Fruit fly (Drosophila melanogaster) whole organism, embryonic: ENCODE measurements around the gene CG4291.
A peak's percentile ranks its signal among the peaks of the same experiment; 100 is the strongest.

ENCODE experiments used
- BEAF-32 ChIP-seq: fragments of 200-800 bp; sonication (Bioruptor generic); optimal IDR thresholded peaks from 3 replicates; lab custom pipeline; 2017; ENCODE audit warnings: missing biosample characterization, missing genetic modification characterization, mild to moderate bottlenecking, moderate library complexity, missing genetic modification reagents
- Bgb ChIP-seq: fragments of 200-800 bp; sonication (Bioruptor generic); IDR thresholded peaks from 2 replicates; pipeline ENCODE4 v1.3.6; 2022; ENCODE audit warnings: missing biosample characterization, missing genetic modification characterization; ENCODE audit not compliant: partially characterized antibody
- C15 ChIP-seq: fragments of 200-800 bp; sonication (Bioruptor generic); IDR thresholded peaks from 3 replicates; pipeline ENCODE4 v1.3.6; 2022; ENCODE audit warnings: missing biosample characterization, missing genetic modification characterization
- CG10274 ChIP-seq: fragments of 200-800 bp; sonication (Bioruptor generic); optimal IDR thresholded peaks from 3 replicates; lab custom pipeline; 2017; ENCODE audit warnings: missing biosample characterization, mild to moderate bottlenecking, missing genetic modification characterization
- CG10462 ChIP-seq: fragments of 200-800 bp; sonication (Bioruptor generic); optimal IDR thresholded peaks from 2 replicates; lab custom pipeline; 2016; ENCODE audit warnings: missing biosample characterization, missing genetic modification characterization
- CG10654 ChIP-seq: fragments of 200-800 bp; sonication (Bioruptor generic); optimal IDR thresholded peaks from 2 replicates; lab custom pipeline; 2016; ENCODE audit warnings: missing biosample characterization, missing genetic modification characterization
- CG11085 ChIP-seq: fragments of 200-800 bp; sonication (Bioruptor generic); IDR thresholded peaks from 2 replicates; pipeline ENCODE4 v1.3.6; 2022; ENCODE audit warnings: missing biosample characterization, missing genetic modification characterization
- CG11560 ChIP-seq: fragments of 200-800 bp; sonication (Bioruptor generic); IDR thresholded peaks from 3 replicates; pipeline ENCODE4 v1.3.6; 2022; ENCODE audit warnings: missing biosample characterization, missing genetic modification characterization
- CG11696 ChIP-seq: fragments of 200-800 bp; sonication (Bioruptor generic); IDR thresholded peaks from 2 replicates; pipeline ENCODE4 v1.3.6; 2022; ENCODE audit warnings: missing biosample characterization, missing genetic modification characterization
- CG15696 ChIP-seq: fragments of 200-800 bp; sonication (Bioruptor generic); optimal IDR thresholded peaks from 2 replicates; lab custom pipeline; 2019; ENCODE audit warnings: missing biosample characterization, mild to moderate bottlenecking, missing genetic modification characterization, moderate library complexity
- CG17912 ChIP-seq: fragments of 200-800 bp; sonication (Bioruptor generic); optimal IDR thresholded peaks from 2 replicates; lab custom pipeline; 2018; ENCODE audit warnings: missing biosample characterization, mild to moderate bottlenecking, missing genetic modification characterization
- CG3065 ChIP-seq: fragments of 200-800 bp; sonication (Bioruptor generic); optimal IDR thresholded peaks from 2 replicates; lab custom pipeline; 2016; ENCODE audit warnings: missing biosample characterization, missing genetic modification characterization
- CG33557 ChIP-seq: fragments of 200-800 bp; sonication (Bioruptor generic); optimal IDR thresholded peaks from 2 replicates; lab custom pipeline; 2019; ENCODE audit warnings: missing biosample characterization, mild to moderate bottlenecking, missing genetic modification characterization, moderate library complexity
- CG6175 ChIP-seq: fragments of 200-800 bp; sonication (Bioruptor generic); IDR thresholded peaks from 3 replicates; pipeline ENCODE4 v1.3.6; 2022; ENCODE audit warnings: missing biosample characterization, missing genetic modification characterization
- CG7271 ChIP-seq: fragments of 200-800 bp; sonication (Bioruptor generic); optimal IDR thresholded peaks from 2 replicates; lab custom pipeline; 2018; ENCODE audit warnings: missing biosample characterization, mild to moderate bottlenecking, missing genetic modification characterization, moderate library complexity
- CG7786 ChIP-seq: fragments of 200-800 bp; sonication (Bioruptor generic); optimal IDR thresholded peaks from 2 replicates; lab custom pipeline; 2016; ENCODE audit warnings: missing biosample characterization, missing genetic modification characterization
- CG9609 ChIP-seq: fragments of 200-800 bp; sonication (Bioruptor generic); optimal IDR thresholded peaks from 3 replicates; lab custom pipeline; 2016; ENCODE audit warnings: missing biosample characterization, missing genetic modification characterization
- Dip2 ChIP-seq: fragments of 200-800 bp; sonication (Bioruptor generic); IDR thresholded peaks from 2 replicates; pipeline ENCODE4 v1.3.6; 2022; ENCODE audit warnings: missing biosample characterization, missing genetic modification characterization
- E2f1 ChIP-seq: fragments of 200-800 bp; sonication (Bioruptor generic); IDR thresholded peaks from 2 replicates; pipeline ENCODE4 v1.3.6; 2022; ENCODE audit warnings: missing biosample characterization, missing genetic modification characterization
- Ets97D ChIP-seq: fragments of 200-800 bp; sonication (Bioruptor generic); optimal IDR thresholded peaks from 3 replicates; lab custom pipeline; 2016; ENCODE audit warnings: missing biosample characterization, missing genetic modification characterization
- H15 ChIP-seq: fragments of 200-800 bp; sonication (Bioruptor generic); IDR thresholded peaks from 3 replicates; pipeline ENCODE4 v1.3.6; 2022; ENCODE audit warnings: missing biosample characterization, missing genetic modification characterization
- Hr78 ChIP-seq, 2 experiments: fragments of 200-800 bp in 1 of 2; fragments of >200 bp in 1 of 2; sonication (Bioruptor generic) in 1 of 2; optimal IDR thresholded peaks; 2 replicates each; lab custom pipeline; 2017 to 2019; ENCODE audit warnings: missing biosample characterization in 2 of 2, missing genetic modification characterization in 2 of 2, mild to moderate bottlenecking in 1 of 2, moderate library complexity in 1 of 2
- Ptx1 ChIP-seq: fragments of 200-800 bp; sonication (Bioruptor generic); IDR thresholded peaks from 2 replicates; pipeline ENCODE4 v1.3.6; 2022; ENCODE audit warnings: missing biosample characterization, missing genetic modification characterization
- Stat92E ChIP-seq, 3 experiments: fragments of >200 bp in 2 of 3; fragments of 200-800 bp in 1 of 3; sonication (Bioruptor generic) in 1 of 3; optimal IDR thresholded peaks; 2 replicates each; lab custom pipeline; 2017 to 2019; ENCODE audit warnings: missing biosample characterization in 3 of 3, missing genetic modification characterization in 3 of 3, mild to moderate bottlenecking in 1 of 3, moderate library complexity in 1 of 3
- Xrp1 ChIP-seq: fragments of 200-800 bp; sonication (Bioruptor generic); IDR thresholded peaks from 2 replicates; pipeline ENCODE4 v1.3.6; 2022; ENCODE audit warnings: missing biosample characterization, missing genetic modification characterization
- amos ChIP-seq: fragments of 200-800 bp; sonication (Bioruptor generic); IDR thresholded peaks from 2 replicates; pipeline ENCODE4 v1.3.6; 2022; ENCODE audit warnings: missing biosample characterization, missing genetic modification characterization; ENCODE audit not compliant: partially characterized antibody
- aop ChIP-seq: fragments of 200-800 bp; sonication (Bioruptor generic); IDR thresholded peaks from 2 replicates; pipeline ENCODE4 v1.3.6; 2022; ENCODE audit warnings: missing biosample characterization, missing genetic modification characterization
- bcd ChIP-seq: fragments of 200-800 bp; sonication (Bioruptor generic); optimal IDR thresholded peaks from 2 replicates; lab custom pipeline; 2017; ENCODE audit warnings: missing biosample characterization, mild to moderate bottlenecking, missing genetic modification characterization
- cad ChIP-seq: fragments of >200 bp; optimal IDR thresholded peaks from 2 replicates; lab custom pipeline; 2017; ENCODE audit warnings: missing biosample characterization, missing genetic modification characterization
- chinmo ChIP-seq: fragments of 200-800 bp; sonication (Bioruptor generic); IDR thresholded peaks from 4 replicates; pipeline ENCODE4 v1.3.6; 2022; ENCODE audit warnings: missing biosample characterization, missing genetic modification characterization; ENCODE audit not compliant: partially characterized antibody
- danr ChIP-seq: fragments of 200-800 bp; sonication (Bioruptor generic); IDR thresholded peaks from 2 replicates; pipeline ENCODE4 v1.3.6; 2022; ENCODE audit warnings: missing biosample characterization, missing genetic modification characterization
- dmrt99B ChIP-seq: fragments of 200-800 bp; sonication (Bioruptor generic); optimal IDR thresholded peaks from 2 replicates; lab custom pipeline; 2018; ENCODE audit warnings: missing biosample characterization, mild to moderate bottlenecking, missing genetic modification characterization, moderate library complexity
- en ChIP-seq: fragments of 200-800 bp; sonication (Bioruptor generic); optimal IDR thresholded peaks from 2 replicates; lab custom pipeline; 2016; ENCODE audit warnings: missing biosample characterization, missing genetic modification characterization
- gce ChIP-seq: fragments of 200-800 bp; sonication (Bioruptor generic); IDR thresholded peaks from 3 replicates; pipeline ENCODE4 v1.3.6; 2022; ENCODE audit warnings: missing biosample characterization, missing genetic modification characterization
- gt ChIP-seq: fragments of 200-800 bp; sonication (Bioruptor generic); IDR thresholded peaks from 2 replicates; pipeline ENCODE4 v1.3.6; 2022; ENCODE audit warnings: missing biosample characterization, missing genetic modification characterization
- klu ChIP-seq: fragments of 200-800 bp; sonication (Bioruptor generic); IDR thresholded peaks from 2 replicates; pipeline ENCODE4 v1.3.6; 2022; ENCODE audit warnings: missing biosample characterization, missing genetic modification characterization
- knrl ChIP-seq: fragments of 200-800 bp; sonication (Bioruptor generic); IDR thresholded peaks from 3 replicates; pipeline ENCODE4 v1.3.6; 2022; ENCODE audit warnings: missing biosample characterization, missing genetic modification characterization; ENCODE audit not compliant: partially characterized antibody
- org-1 ChIP-seq: fragments of 200-800 bp; sonication (Bioruptor generic); optimal IDR thresholded peaks from 2 replicates; lab custom pipeline; 2017; ENCODE audit warnings: missing biosample characterization, missing genetic modification characterization
- pnt ChIP-seq: fragments of 200-800 bp; sonication (Bioruptor generic); optimal IDR thresholded peaks from 3 replicates; lab custom pipeline; 2016; ENCODE audit warnings: missing biosample characterization, missing genetic modification characterization
- schlank ChIP-seq: fragments of 200-800 bp; sonication (Bioruptor generic); optimal IDR thresholded peaks from 2 replicates; lab custom pipeline; 2018; ENCODE audit warnings: missing biosample characterization, mild to moderate bottlenecking, missing genetic modification characterization
- sens ChIP-seq: fragments of 200-800 bp; sonication (Bioruptor generic); peaks from one replicate; lab custom pipeline; 2016; ENCODE audit warnings: missing biosample characterization, missing genetic modification characterization
- sens-2 ChIP-seq: fragments of 200-800 bp; sonication (Bioruptor generic); IDR thresholded peaks from 2 replicates; pipeline ENCODE4 v1.3.6; 2022; ENCODE audit warnings: missing biosample characterization, missing genetic modification characterization
- slou ChIP-seq: fragments of 200-800 bp; sonication (Bioruptor generic); optimal IDR thresholded peaks from 3 replicates; lab custom pipeline; 2016; ENCODE audit warnings: missing biosample characterization, missing genetic modification characterization
- sna ChIP-seq: fragments of 200-800 bp; sonication (Bioruptor generic); IDR thresholded peaks from 2 replicates; pipeline ENCODE4 v1.3.6; 2022; ENCODE audit warnings: missing biosample characterization, missing genetic modification characterization; ENCODE audit not compliant: partially characterized antibody
- so ChIP-seq: fragments of 200-800 bp; sonication (Bioruptor generic); IDR thresholded peaks from 3 replicates; pipeline ENCODE4 v1.3.6; 2022; ENCODE audit warnings: missing biosample characterization, missing genetic modification characterization
- tap ChIP-seq: fragments of 200-800 bp; optimal IDR thresholded peaks from 3 replicates; lab custom pipeline; 2019; ENCODE audit warnings: missing biosample characterization, mild to moderate bottlenecking, missing genetic modification characterization, moderate library complexity
- unpg ChIP-seq: fragments of 200-800 bp; sonication (Bioruptor generic); optimal IDR thresholded peaks from 3 replicates; lab custom pipeline; 2018; ENCODE audit warnings: missing biosample characterization, mild to moderate bottlenecking, missing genetic modification characterization, moderate library complexity
- zen ChIP-seq: fragments of 200-800 bp; sonication (Bioruptor generic); optimal IDR thresholded peaks from 3 replicates; lab custom pipeline; 2018; ENCODE audit warnings: missing biosample characterization, mild to moderate bottlenecking, missing genetic modification characterization, moderate library complexity

The CG4291 gene

DNA sequence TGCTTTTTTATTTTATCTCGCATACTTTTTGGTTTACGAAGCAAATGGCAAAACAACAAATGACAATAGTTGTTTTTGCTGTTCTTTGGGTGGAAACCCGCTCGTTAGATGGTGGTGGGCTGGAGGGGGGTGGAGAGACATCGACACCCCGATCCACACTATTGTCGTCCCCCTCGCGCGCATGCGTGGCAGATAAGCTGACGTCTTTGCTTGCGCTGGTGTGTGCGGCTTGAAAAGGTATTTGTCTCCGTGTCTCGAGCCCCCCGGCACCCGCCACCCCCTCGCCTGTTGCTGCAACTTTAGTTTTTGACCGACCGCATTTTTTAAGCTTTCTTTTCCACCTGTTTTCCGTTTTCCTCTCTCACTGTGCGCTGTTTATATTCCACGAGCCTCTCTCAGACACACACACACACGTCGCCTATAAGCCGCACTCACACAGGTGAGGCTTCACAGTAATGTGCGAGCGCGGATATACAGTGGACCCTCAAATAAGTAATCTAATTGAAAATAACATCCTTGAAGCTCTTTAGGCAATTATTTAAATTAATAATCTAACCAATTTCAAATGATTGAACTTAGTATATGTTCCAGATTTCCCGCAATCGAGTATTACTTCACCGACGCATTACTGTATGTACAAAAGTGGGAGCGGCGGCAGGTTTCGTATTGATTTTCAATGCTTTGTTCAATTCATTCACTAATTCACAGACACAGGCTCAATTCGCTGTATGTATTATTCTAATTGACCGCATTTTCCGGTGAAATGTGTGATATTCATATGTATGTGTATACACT, 14.6 kb upstream of the CG4291 start (continued):
- TF ChIP-seq chinmo (GFP tag; lab: Robert Waterston, UW) (peak; percentile 92; the same call in 2 of the 4 replicates), CG6175 (peak; percentile 92), org-1 (GFP tag; lab: Kevin White, UChicago) (peak; percentile 89), slou (peak; percentile 72), CG11696 (peak; percentile 88), CG17912 (GFP tag; lab: Kevin White, UChicago) (peak; percentile 86), Bgb (GFP tag; lab: Robert Waterston, UW) (peak; percentile 35; the same call in 1 of the 2 replicates), CG11085 (GFP tag; lab: Robert Waterston, UW) (peak; percentile 89), CG15696 (tag; lab: Kevin White, UChicago) (peak; percentile 89), schlank (tag; lab: Kevin White, UChicago) (peak; percentile 90), CG10274 (GFP tag; lab: Kevin White, UChicago) (peak; percentile 72), gce (peak; percentile 92; the same call in 2 of the 3 replicates), sens-2 (GFP tag; lab: Robert Waterston, UW) (peak; percentile 88), sens (GFP tag; lab: Kevin White, UChicago) (peak; percentile 99), CG7271 (tag; lab: Kevin White, UChicago) (peak; percentile 28), CG10654 (GFP tag; lab: Kevin White, UChicago) (peak; percentile 86), knrl (GFP tag; lab: Robert Waterston, UW) (peak; percentile 46; the same call in 1 of the 3 replicates), unpg (peak; percentile 94), H15 (GFP tag; lab: Robert Waterston, UW) (peak; percentile 95), aop (peak; percentile 63; the same call in 1 of the 2 replicates), CG3065 (peak; percentile 62), BEAF-32 (no peak), CG10462 (peak; percentile 84), CG11560 (tag; lab: Robert Waterston, UW) (peak; percentile 82), zen (tag; lab: Kevin White, UChicago) (peak; percentile 89), C15 (GFP tag; lab: Robert Waterston, UW) (peak; percentile 88), sna (GFP tag; lab: Robert Waterston, UW) (no peak), E2f1 (GFP tag; lab: Robert Waterston, UW) (peak; percentile 96), en (GFP tag; lab: Kevin White, UChicago) (peak; percentile 73), cad (GFP tag; lab: Kevin White, UChicago) (no peak), CG9609 (peak; percentile 78), CG7786 (GFP tag; lab: Kevin White, UChicago) (peak; percentile 88), gt (peak; percentile 68; the same call in 1 of the 2 replicates), Stat92E (GFP tag; optimal IDR thresholded peaks at IDR 0.05; lab: Kevin White, UChicago) (peak in 1 of 3 experiments; percentile 66), Hr78 (GFP tag; optimal IDR thresholded peaks at IDR 0.05; lab: Kevin White, UChicago) (peak in 1 of 2 experiments; percentile 59), so (GFP tag; lab: Robert Waterston, UW) (peak; percentile 93), Xrp1 (peak; percentile 95), Ets97D (GFP tag; lab: Kevin White, UChicago) (peak; percentile 69), CG33557 (peak; percentile 89), Ptx1 (peak; percentile 96), bcd (GFP tag; lab: Kevin White, UChicago) (peak; percentile 92), danr (GFP tag; lab: Robert Waterston, UW) (peak; percentile 84), klu (GFP tag; lab: Robert Waterston, UW) (peak; percentile 88), tap (tag; lab: Kevin White, UChicago) (peak; percentile 92), dmrt99B (peak; percentile 95), amos (GFP tag; lab: Robert Waterston, UW) (0 out of 2 replicates have a peak, but pooled peaks have one; percentile 14), Dip2 (GFP tag; lab: Robert Waterston, UW) (peak; percentile 47; the same call in 1 of the 2 replicates), pnt (GFP tag; lab: Kevin White, UChicago) (peak; percentile 88)
